Fruit fly (Drosophila melanogaster) S2 (cell line): ENCODE measurements around the gene mld.

Experiments used
- CG8478 ChIP-seq: fragments of >200 bp; optimal IDR thresholded peaks from 2 replicates; lab custom pipeline; 2018
- CTCF ChIP-seq, 2 experiments: fragments of >200 bp; optimal IDR thresholded peaks; 2 replicates each; lab custom pipeline; 2018

DNA sequence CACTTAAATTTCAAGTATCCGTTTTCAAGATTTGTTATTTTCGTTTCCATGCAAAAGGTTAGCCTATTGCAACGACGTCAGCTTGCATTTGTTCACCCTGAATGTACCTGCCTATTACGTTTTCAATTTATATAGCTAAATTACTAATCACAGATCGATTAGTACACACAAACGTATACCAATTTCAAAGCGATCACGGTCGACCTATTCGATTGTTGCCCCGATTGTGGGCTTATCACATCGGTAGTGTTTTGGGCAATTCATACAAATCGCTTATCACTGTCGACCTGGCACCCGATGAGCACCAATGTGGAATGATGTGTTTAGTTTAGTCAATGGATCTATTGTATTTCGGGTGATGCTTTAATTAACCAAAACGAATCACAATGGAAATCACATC is 11.4 kb downstream of the mld start:
- TF ChIP-seq CTCF (optimal IDR thresholded peaks at IDR 0.05; lab: Kevin White, UChicago) (no peak), CG8478 (lab: Kevin White, UChicago) (no peak)
